Worm (Caenorhabditis elegans) whole organism, mixed stage, embryonic: ENCODE data around the gene Y69H2.3.

Experiments
- drap-1 ChIP-seq: fragments of 200-800 bp; sonication (Bioruptor generic); optimal IDR thresholded peaks from 3 replicates; lab custom pipeline; 2018; ENCODE audit warnings: mild to moderate bottlenecking, missing genetic modification characterization, missing compliant biosample characterization
- mls-2 ChIP-seq: sonication (generic microtip); optimal IDR thresholded peaks from 2 replicates; lab custom pipeline; 2016; ENCODE audit warnings: mild to moderate bottlenecking, missing genetic modification characterization, moderate library complexity, missing compliant biosample characterization
- nhr-237 ChIP-seq: fragments of 150-350 bp; optimal IDR thresholded peaks from 2 replicates; lab custom pipeline; 2014; ENCODE audit warnings: missing biosample characterization, missing genetic modification characterization
- nhr-28 ChIP-seq: fragments of 150-350 bp; optimal IDR thresholded peaks from 2 replicates; lab custom pipeline; 2014; ENCODE audit warnings: missing biosample characterization, missing genetic modification characterization
- pha-4 ChIP-seq: fragments of 150-350 bp; optimal IDR thresholded peaks from 2 replicates; lab custom pipeline; 2018; ENCODE audit warnings: missing biosample characterization, missing genetic modification reagents, missing genetic modification characterization
- snpc-4 ChIP-seq: fragments of 150-350 bp; optimal IDR thresholded peaks from 2 replicates; lab custom pipeline; 2014; ENCODE audit warnings: missing biosample characterization, missing genetic modification characterization
- unc-39 ChIP-seq: fragments of 150-350 bp; optimal IDR thresholded peaks from 2 replicates; lab custom pipeline; 2014; ENCODE audit warnings: missing biosample characterization, missing genetic modification characterization
- unc-62 ChIP-seq: fragments of 150-350 bp; optimal IDR thresholded peaks from 2 replicates; lab custom pipeline; 2014; ENCODE audit warnings: missing biosample characterization, missing genetic modification reagents, missing genetic modification characterization
- ztf-11 ChIP-seq: fragments of 150-350 bp; optimal IDR thresholded peaks from 2 replicates; lab custom pipeline; 2014; ENCODE audit warnings: missing biosample characterization, missing genetic modification characterization

DNA sequence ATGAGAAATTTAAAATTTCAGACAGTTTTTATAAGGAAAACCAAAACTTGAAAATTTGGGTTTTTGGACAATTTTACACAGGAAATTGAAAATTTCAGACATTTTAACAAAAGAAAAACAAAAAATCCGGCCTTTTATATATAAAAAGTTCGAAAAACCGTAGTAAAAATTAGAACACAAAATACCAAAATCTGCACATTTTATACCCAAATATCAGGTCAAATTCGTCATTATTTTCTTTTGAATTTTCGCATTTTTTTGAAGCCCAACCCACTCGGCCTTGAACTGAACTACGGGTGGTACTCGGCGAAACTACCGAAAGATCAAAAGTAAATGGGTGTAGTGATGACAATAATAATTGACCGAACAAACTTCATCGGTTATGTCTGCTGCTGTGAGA is 3.3 kb upstream of the Y69H2.3 start:
- TF ChIP-seq unc-62 (GFP tag; lab: Kevin White, UChicago) (no peak), snpc-4 (tag; lab: Kevin White, UChicago) (no peak), nhr-237 (tag; lab: Kevin White, UChicago) (no peak), nhr-28 (tag; lab: Kevin White, UChicago) (no peak), unc-39 (no peak), drap-1 (GFP tag; lab: Kevin White, UChicago) (no peak), pha-4 (tag; lab: Kevin White, UChicago) (no peak), mls-2 (no peak), ztf-11 (no peak)
